Worm (Caenorhabditis elegans): Measurements from ENCODE around the gene grl-14.

ce11 chrV:20783642-20784041 lies 41.7 kb upstream of the grl-14 start:
- TF ChIP-seq pes-1 (GFP tag; IDR thresholded peaks at IDR 0.05) (no peak), sea-1 (GFP tag; conservative IDR thresholded peaks at IDR 0.05) (no peak), B0310.2 (tag; optimal IDR thresholded peaks at IDR 0.05) (no peak), hnd-1 (tag; optimal IDR thresholded peaks at IDR 0.05) (no peak), ama-1 (optimal IDR thresholded peaks at IDR 0.05) (no peak), ceh-13 (GFP tag; optimal IDR thresholded peaks at IDR 0.05) (no peak), F13C5.2 (tag; optimal IDR thresholded peaks at IDR 0.05) (no peak), aly-1 (tag; optimal IDR thresholded peaks at IDR 0.05) (no peak), scrt-1 (GFP tag; IDR thresholded peaks at IDR 0.05) (no peak), flt-1 (GFP tag; IDR thresholded peaks at IDR 0.05) (no peak), tra-4 (tag; optimal IDR thresholded peaks at IDR 0.05) (no peak)

Measured in whole organism, early embryonic.